Fruit fly (Drosophila melanogaster): ENCODE measurements around the gene CG3527.

Gene CG3527

DNA sequence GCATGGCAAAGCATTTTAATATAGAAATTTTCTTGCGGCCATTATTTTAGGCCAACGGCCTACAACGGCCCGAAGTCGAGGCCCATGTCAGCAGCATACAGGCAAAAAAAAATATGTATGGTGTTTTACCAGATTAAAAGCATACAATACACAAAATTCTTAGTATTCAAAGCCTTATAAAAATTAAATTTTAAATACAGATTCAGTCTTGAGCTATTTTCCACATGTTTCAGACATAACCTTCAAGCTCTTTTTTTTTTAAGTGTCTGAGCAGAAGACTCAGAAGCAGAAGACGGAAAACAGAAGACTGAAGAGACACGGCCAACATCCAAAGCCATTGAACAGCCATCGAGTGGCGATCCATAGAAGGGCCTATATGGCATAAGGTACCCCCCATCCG, 30.0 kb downstream of the CG3527 start (continued):
- no peak for TF ChIP-seq cwo (GFP tag; optimal IDR thresholded peaks at IDR 0.05)
- TF ChIP-seq sisA (GFP tag; IDR thresholded peaks at IDR 0.05) = peak; percentile 28; the same call in 1 of the 2 replicates
- no peak for TF ChIP-seq NK7.1 (GFP tag; optimal IDR thresholded peaks at IDR 0.05)
- TF ChIP-seq ERR (GFP tag; optimal IDR thresholded peaks at IDR 0.05) = no peak
- TF ChIP-seq insv (GFP tag; optimal IDR thresholded peaks at IDR 0.05) = no peak
- no peak for TF ChIP-seq wdn (GFP tag; IDR thresholded peaks at IDR 0.05)
- TF ChIP-seq wor (GFP tag; IDR thresholded peaks at IDR 0.05) = 0 out of 2 replicates have a peak, but pooled peaks have one; percentile 20
- no peak for TF ChIP-seq CG8089 (GFP tag; optimal IDR thresholded peaks at IDR 0.05)
- TF ChIP-seq chn (GFP tag; optimal IDR thresholded peaks at IDR 0.05) = no peak
- peak; percentile 6 for TF ChIP-seq Hsf (GFP tag; optimal IDR thresholded peaks at IDR 0.05)
- TF ChIP-seq CG17328 (GFP tag; IDR thresholded peaks at IDR 0.05) = peak; percentile 41
- TF ChIP-seq CG15514 (GFP tag; optimal IDR thresholded peaks at IDR 0.05) = no peak
- no peak for TF ChIP-seq CG10274 (GFP tag; optimal IDR thresholded peaks at IDR 0.05)
- peak; percentile 34; the same call in 1 of the 2 replicates for TF ChIP-seq ranshi (GFP tag; IDR thresholded peaks at IDR 0.05)
- no peak for TF ChIP-seq Bgb (GFP tag; IDR thresholded peaks at IDR 0.05; ENCODE audit: partially characterized antibody)
- TF ChIP-seq pzg (GFP tag; optimal IDR thresholded peaks at IDR 0.05) = no peak
- no peak for TF ChIP-seq CG8290 (GFP tag; optimal IDR thresholded peaks at IDR 0.05)
- no peak for TF ChIP-seq CG8290 (tag; optimal IDR thresholded peaks at IDR 0.05)
- TF ChIP-seq CG1603 (tag; optimal IDR thresholded peaks at IDR 0.05) = no peak
- TF ChIP-seq knrl (GFP tag; IDR thresholded peaks at IDR 0.05; ENCODE audit: partially characterized antibody) = no peak
- TF ChIP-seq Eip74EF (GFP tag; optimal IDR thresholded peaks at IDR 0.05) = no peak
- TF ChIP-seq ash1 (GFP tag; optimal IDR thresholded peaks at IDR 0.05) = no peak
- no peak for TF ChIP-seq Atf6 (GFP tag; IDR thresholded peaks at IDR 0.05)
- no peak for TF ChIP-seq da (GFP tag; optimal IDR thresholded peaks at IDR 0.05)
- no peak for TF ChIP-seq CG34376 (GFP tag; optimal IDR thresholded peaks at IDR 0.05)
- TF ChIP-seq kay (GFP tag; optimal IDR thresholded peaks at IDR 0.05) = no peak
- TF ChIP-seq grau (tag; optimal IDR thresholded peaks at IDR 0.05) = peak; percentile 22
- no peak for TF ChIP-seq vnd (GFP tag; IDR thresholded peaks at IDR 0.05; ENCODE audit: partially characterized antibody)
- no peak for TF ChIP-seq exex (tag; optimal IDR thresholded peaks at IDR 0.05)
- TF ChIP-seq sug (tag; optimal IDR thresholded peaks at IDR 0.05) = no peak
- no peak for TF ChIP-seq H15 (GFP tag; IDR thresholded peaks at IDR 0.05)
- TF ChIP-seq CG4404 (GFP tag; IDR thresholded peaks at IDR 0.05) = no peak
- TF ChIP-seq CG2889 (GFP tag; IDR thresholded peaks at IDR 0.05) = no peak
- TF ChIP-seq gt (GFP tag; IDR thresholded peaks at IDR 0.05) = no peak
- TF ChIP-seq corto (GFP tag; optimal IDR thresholded peaks at IDR 0.05) = no peak
- peak; percentile 1 for TF ChIP-seq Antp (GFP tag; optimal IDR thresholded peaks at IDR 0.05)
- TF ChIP-seq Hand (GFP tag; optimal IDR thresholded peaks at IDR 0.05) = no peak
- TF ChIP-seq CG3163 (GFP tag; optimal IDR thresholded peaks at IDR 0.05) = no peak
- TF ChIP-seq ci (GFP tag; IDR thresholded peaks at IDR 0.05) = peak; percentile 52; the same call in 1 of the 3 replicates
- no peak for TF ChIP-seq CG10431 (GFP tag; optimal IDR thresholded peaks at IDR 0.05)
- peak; percentile 27 for TF ChIP-seq CG6654 (GFP tag; optimal IDR thresholded peaks at IDR 0.05)
- no peak for TF ChIP-seq psq (GFP tag; optimal IDR thresholded peaks at IDR 0.05)
- no peak for TF ChIP-seq dm (GFP tag; optimal IDR thresholded peaks at IDR 0.05)
- no peak for TF ChIP-seq dan (GFP tag; IDR thresholded peaks at IDR 0.05)
- TF ChIP-seq CG3407 (GFP tag; optimal IDR thresholded peaks at IDR 0.05) = peak; percentile 9
- no peak for TF ChIP-seq Trl (optimal IDR thresholded peaks at IDR 0.05)
- TF ChIP-seq Trl (GFP tag; optimal IDR thresholded peaks at IDR 0.05) = peak; percentile 9
- no peak for TF ChIP-seq CG43689 (GFP tag; IDR thresholded peaks at IDR 0.05)
- no peak for TF ChIP-seq Dbx (GFP tag; IDR thresholded peaks at IDR 0.05)
- peak; percentile 12 for TF ChIP-seq cato (GFP tag; optimal IDR thresholded peaks at IDR 0.05; ENCODE audit: borderline replicate concordance)
- peak; percentile 7 for TF ChIP-seq CG18476 (GFP tag; optimal IDR thresholded peaks at IDR 0.05)
- no peak for TF ChIP-seq trem (tag; optimal IDR thresholded peaks at IDR 0.05)
